Fruit fly (Drosophila melanogaster) whole organism, embryonic: ENCODE measurements around the gene MEP-1.

Source experiments
- Atf-2 ChIP-seq: fragments of 200-800 bp; sonication (Bioruptor generic); optimal IDR thresholded peaks from 2 replicates; lab custom pipeline; 2016; ENCODE audit warnings: missing biosample characterization, missing genetic modification characterization
- B-H1 ChIP-seq: fragments of 200-800 bp; sonication (Bioruptor generic); IDR thresholded peaks from 3 replicates; pipeline ENCODE4 v1.3.6; 2022; ENCODE audit warnings: missing biosample characterization, missing genetic modification characterization
- B-H2 ChIP-seq: fragments of 200-800 bp; sonication (Bioruptor generic); optimal IDR thresholded peaks from 2 replicates; lab custom pipeline; 2018; ENCODE audit warnings: missing biosample characterization, mild to moderate bottlenecking, missing genetic modification characterization
- CG10267 ChIP-seq: fragments of 200-800 bp; sonication (Bioruptor generic); optimal IDR thresholded peaks from 2 replicates; lab custom pipeline; 2018; ENCODE audit warnings: missing biosample characterization, mild to moderate bottlenecking, missing genetic modification characterization, moderate library complexity
- CG10979 ChIP-seq: fragments of 200-800 bp; sonication (Bioruptor generic); optimal IDR thresholded peaks from 2 replicates; lab custom pipeline; 2018; ENCODE audit warnings: missing biosample characterization, mild to moderate bottlenecking, missing genetic modification characterization, moderate library complexity
- CG11085 ChIP-seq: fragments of 200-800 bp; sonication (Bioruptor generic); IDR thresholded peaks from 2 replicates; pipeline ENCODE4 v1.3.6; 2022; ENCODE audit warnings: missing biosample characterization, missing genetic modification characterization
- CG11560 ChIP-seq: fragments of 200-800 bp; sonication (Bioruptor generic); IDR thresholded peaks from 3 replicates; pipeline ENCODE4 v1.3.6; 2022; ENCODE audit warnings: missing biosample characterization, missing genetic modification characterization
- CG11696 ChIP-seq: fragments of 200-800 bp; sonication (Bioruptor generic); IDR thresholded peaks from 2 replicates; pipeline ENCODE4 v1.3.6; 2022; ENCODE audit warnings: missing biosample characterization, missing genetic modification characterization
- CG14965 ChIP-seq: fragments of 200-800 bp; sonication (Bioruptor generic); optimal IDR thresholded peaks from 2 replicates; lab custom pipeline; 2016; ENCODE audit warnings: missing biosample characterization, missing genetic modification characterization, borderline replicate concordance
- CG15011 ChIP-seq: fragments of 200-800 bp; sonication (Bioruptor generic); optimal IDR thresholded peaks from 3 replicates; lab custom pipeline; 2018; ENCODE audit warnings: missing biosample characterization, mild to moderate bottlenecking, missing genetic modification characterization
- CG15073 ChIP-seq: fragments of 200-800 bp; sonication (Bioruptor generic); optimal IDR thresholded peaks from 2 replicates; lab custom pipeline; 2016; ENCODE audit warnings: missing biosample characterization, missing genetic modification characterization
- CG15479 ChIP-seq: fragments of 200-800 bp; sonication (Bioruptor generic); optimal IDR thresholded peaks from 3 replicates; lab custom pipeline; 2019; ENCODE audit warnings: missing biosample characterization, mild to moderate bottlenecking, missing genetic modification characterization, moderate library complexity
- CG15514 ChIP-seq: fragments of 200-800 bp; sonication (Bioruptor generic); optimal IDR thresholded peaks from 3 replicates; lab custom pipeline; 2017; ENCODE audit warnings: missing biosample characterization, missing genetic modification characterization, mild to moderate bottlenecking, moderate library complexity, missing genetic modification reagents
- CG17186 ChIP-seq: fragments of 200-800 bp; sonication (Bioruptor generic); optimal IDR thresholded peaks from 3 replicates; lab custom pipeline; 2017; ENCODE audit warnings: missing biosample characterization, missing genetic modification reagents, missing genetic modification characterization
- CG17359 ChIP-seq: fragments of 200-800 bp; sonication (Bioruptor generic); optimal IDR thresholded peaks from 3 replicates; lab custom pipeline; 2018; ENCODE audit warnings: missing biosample characterization, mild to moderate bottlenecking, missing genetic modification characterization, moderate library complexity
- CG17612 ChIP-seq: fragments of 200-800 bp; sonication (Bioruptor generic); IDR thresholded peaks from 2 replicates; pipeline ENCODE4 v1.3.6; 2022; ENCODE audit warnings: missing biosample characterization, missing genetic modification characterization
- CG2120 ChIP-seq: fragments of 200-800 bp; sonication (Bioruptor generic); optimal IDR thresholded peaks from 3 replicates; lab custom pipeline; 2016; ENCODE audit warnings: missing biosample characterization, missing genetic modification characterization
- CG31441 ChIP-seq: fragments of 200-800 bp; sonication (Bioruptor generic); IDR thresholded peaks from 2 replicates; pipeline ENCODE4 v1.3.6; 2022; ENCODE audit warnings: missing biosample characterization, missing genetic modification characterization
- CG3163 ChIP-seq: fragments of 200-800 bp; sonication (Bioruptor generic); optimal IDR thresholded peaks from 3 replicates; lab custom pipeline; 2016; ENCODE audit warnings: missing biosample characterization, missing genetic modification characterization
- CG4404 ChIP-seq: fragments of 200-800 bp; sonication (Bioruptor generic); IDR thresholded peaks from 2 replicates; pipeline ENCODE4 v1.3.6; 2022; ENCODE audit warnings: missing biosample characterization, missing genetic modification characterization
- CG4707 ChIP-seq: fragments of 200-800 bp; sonication (Bioruptor generic); optimal IDR thresholded peaks from 2 replicates; lab custom pipeline; 2018; ENCODE audit warnings: missing biosample characterization, mild to moderate bottlenecking, missing genetic modification characterization, moderate library complexity
- CG4730 ChIP-seq: fragments of 200-800 bp; sonication (Bioruptor generic); IDR thresholded peaks from 2 replicates; pipeline ENCODE4 v1.3.6; 2022; ENCODE audit warnings: missing biosample characterization, missing genetic modification characterization
- CG7987 ChIP-seq: fragments of 200-800 bp; sonication (Bioruptor generic); optimal IDR thresholded peaks from 2 replicates; lab custom pipeline; 2018; ENCODE audit warnings: missing biosample characterization, mild to moderate bottlenecking, missing genetic modification characterization, moderate library complexity
- CG8388 ChIP-seq: fragments of 200-800 bp; sonication (Bioruptor generic); optimal IDR thresholded peaks from 2 replicates; lab custom pipeline; 2019; ENCODE audit warnings: missing biosample characterization, mild to moderate bottlenecking, missing genetic modification characterization, moderate library complexity
- CG9932 ChIP-seq: fragments of 200-800 bp; sonication (Bioruptor generic); IDR thresholded peaks from 2 replicates; pipeline ENCODE4 v1.3.6; 2022; ENCODE audit warnings: missing biosample characterization, missing genetic modification characterization
- Dad ChIP-seq: fragments of 200-800 bp; sonication (Bioruptor generic); optimal IDR thresholded peaks from 3 replicates; lab custom pipeline; 2016; ENCODE audit warnings: missing biosample characterization, missing genetic modification characterization
- Deaf1 ChIP-seq: fragments of 200-800 bp; optimal IDR thresholded peaks from 3 replicates; lab custom pipeline; 2019; ENCODE audit warnings: missing biosample characterization, mild to moderate bottlenecking, missing genetic modification characterization, moderate library complexity
- Doc2 ChIP-seq: fragments of 200-800 bp; sonication (Bioruptor generic); IDR thresholded peaks from 2 replicates; pipeline ENCODE4 v1.3.6; 2022; ENCODE audit warnings: missing biosample characterization, missing genetic modification characterization
- GATAe ChIP-seq: fragments of 200-800 bp; sonication (Bioruptor generic); conservative IDR thresholded peaks from 2 replicates; pipeline ENCODE4 v1.3.6; 2022; ENCODE audit warnings: missing biosample characterization, missing genetic modification characterization
- Lhr ChIP-seq: fragments of 200-800 bp; sonication (Bioruptor generic); optimal IDR thresholded peaks from 3 replicates; lab custom pipeline; 2017; ENCODE audit warnings: mild to moderate bottlenecking, missing biosample characterization, missing genetic modification reagents, missing genetic modification characterization
- Lpt ChIP-seq: fragments of >200 bp; optimal IDR thresholded peaks from 2 replicates; lab custom pipeline; 2018; ENCODE audit warnings: missing biosample characterization, missing genetic modification characterization
- NC2β ChIP-seq: fragments of 200-800 bp; sonication (Bioruptor generic); optimal IDR thresholded peaks from 2 replicates; lab custom pipeline; 2016; ENCODE audit warnings: missing biosample characterization, missing genetic modification characterization
- Oaz ChIP-seq: fragments of 200-800 bp; sonication (Bioruptor generic); IDR thresholded peaks from 2 replicates; pipeline ENCODE4 v1.3.6; 2022; ENCODE audit warnings: missing biosample characterization, missing genetic modification characterization
- Ravus ChIP-seq: fragments of 200-800 bp; sonication (Bioruptor generic); IDR thresholded peaks from 2 replicates; pipeline ENCODE4 v1.3.6; 2022; ENCODE audit warnings: missing biosample characterization, missing genetic modification characterization
- ab ChIP-seq: fragments of 200-800 bp; sonication (Bioruptor generic); optimal IDR thresholded peaks from 2 replicates; lab custom pipeline; 2016; ENCODE audit warnings: missing biosample characterization, missing genetic modification characterization
- abd-A ChIP-seq: fragments of 200-800 bp; sonication (Bioruptor generic); optimal IDR thresholded peaks from 3 replicates; lab custom pipeline; 2019; ENCODE audit warnings: missing biosample characterization, mild to moderate bottlenecking, missing genetic modification characterization, moderate library complexity
- bowl ChIP-seq: fragments of 200-800 bp; sonication (Bioruptor generic); IDR thresholded peaks from 2 replicates; pipeline ENCODE4 v1.3.6; 2022; ENCODE audit warnings: missing biosample characterization, missing genetic modification characterization
- caup ChIP-seq: fragments of 200-800 bp; sonication (Bioruptor generic); optimal IDR thresholded peaks from 3 replicates; lab custom pipeline; 2017; ENCODE audit warnings: missing biosample characterization, mild to moderate bottlenecking, missing genetic modification characterization, moderate library complexity; ENCODE audit not compliant: severe bottlenecking
- chm ChIP-seq: fragments of 200-800 bp; sonication (Bioruptor generic); IDR thresholded peaks from 2 replicates; pipeline ENCODE4 v1.3.6; 2022; ENCODE audit warnings: missing biosample characterization, missing genetic modification characterization
- crp ChIP-seq, 2 experiments: fragments of 200-800 bp; sonication (Bioruptor generic); optimal IDR thresholded peaks; 2 replicates in 1 of 2; 3 replicates in 1 of 2; lab custom pipeline; 2017; ENCODE audit warnings: missing biosample characterization in 2 of 2, missing genetic modification characterization in 2 of 2, mild to moderate bottlenecking in 1 of 2, moderate library complexity in 1 of 2
- exex ChIP-seq: fragments of 200-800 bp; sonication (Bioruptor generic); optimal IDR thresholded peaks from 4 replicates; lab custom pipeline; 2018; ENCODE audit warnings: missing biosample characterization, mild to moderate bottlenecking, missing genetic modification characterization, moderate library complexity
- grn ChIP-seq: fragments of 200-800 bp; sonication (Bioruptor generic); optimal IDR thresholded peaks from 3 replicates; lab custom pipeline; 2017; ENCODE audit warnings: missing biosample characterization, missing genetic modification characterization
- oc ChIP-seq: fragments of 200-800 bp; sonication (Bioruptor generic); optimal IDR thresholded peaks from 2 replicates; lab custom pipeline; 2018; ENCODE audit warnings: missing biosample characterization, mild to moderate bottlenecking, missing genetic modification characterization, moderate library complexity
- odd ChIP-seq: fragments of 200-800 bp; sonication (Bioruptor generic); optimal IDR thresholded peaks from 2 replicates; lab custom pipeline; 2017; ENCODE audit warnings: missing biosample characterization, mild to moderate bottlenecking, missing genetic modification characterization
- peb ChIP-seq: fragments of 200-800 bp; sonication (Bioruptor generic); IDR thresholded peaks from 2 replicates; pipeline ENCODE4 v1.3.6; 2022; ENCODE audit warnings: missing biosample characterization, missing genetic modification characterization
- salm ChIP-seq: fragments of 200-800 bp; sonication (Bioruptor generic); optimal IDR thresholded peaks from 2 replicates; lab custom pipeline; 2018; ENCODE audit warnings: missing biosample characterization, mild to moderate bottlenecking, missing genetic modification characterization
- so ChIP-seq: fragments of 200-800 bp; sonication (Bioruptor generic); IDR thresholded peaks from 3 replicates; pipeline ENCODE4 v1.3.6; 2022; ENCODE audit warnings: missing biosample characterization, missing genetic modification characterization
- sug ChIP-seq: fragments of 200-800 bp; optimal IDR thresholded peaks from 2 replicates; lab custom pipeline; 2019; ENCODE audit warnings: missing biosample characterization, mild to moderate bottlenecking, missing genetic modification characterization, moderate library complexity
- z ChIP-seq: fragments of 200-800 bp; sonication (Bioruptor generic); IDR thresholded peaks from 3 replicates; pipeline ENCODE4 v1.3.6; 2022; ENCODE audit warnings: missing biosample characterization, missing genetic modification characterization
- zen2 ChIP-seq: fragments of 200-800 bp; sonication (Bioruptor generic); IDR thresholded peaks from 3 replicates; pipeline ENCODE4 v1.3.6; 2022; ENCODE audit warnings: missing biosample characterization, missing genetic modification characterization; ENCODE audit not compliant: partially characterized antibody
- zf30C ChIP-seq: fragments of 200-800 bp; sonication (Bioruptor generic); optimal IDR thresholded peaks from 3 replicates; lab custom pipeline; 2018; ENCODE audit warnings: missing biosample characterization, mild to moderate bottlenecking, missing genetic modification characterization
- zfh2 ChIP-seq: fragments of 200-800 bp; sonication (Bioruptor generic); optimal IDR thresholded peaks from 2 replicates; lab custom pipeline; 2016; ENCODE audit warnings: missing biosample characterization, missing genetic modification characterization

The MEP-1 gene

dm6 chr3L:2651800-2652199 lies 20.3 kb downstream of the MEP-1 start, which contains the start of the genes ProRS-m, CG42304 and Snup (continued):
- no peak for TF ChIP-seq CG7987
- TF ChIP-seq Lpt (GFP tag; lab: Kevin White, UChicago) = no peak
- peak in 1 of 2 experiments; percentile 4 for TF ChIP-seq crp (GFP tag; optimal IDR thresholded peaks at IDR 0.05; lab: Kevin White, UChicago)
- TF ChIP-seq GATAe (GFP tag; lab: Robert Waterston, UW) = no peak
- TF ChIP-seq Ravus = no peak
- no peak for TF ChIP-seq ab (GFP tag; lab: Kevin White, UChicago)
- no peak for TF ChIP-seq so
- TF ChIP-seq zen2 (GFP tag; lab: Robert Waterston, UW) = no peak
- peak; percentile 81 for TF ChIP-seq zf30C
- TF ChIP-seq exex (tag; lab: Kevin White, UChicago) = no peak
- TF ChIP-seq chm = no peak
- TF ChIP-seq B-H1 (GFP tag; lab: Robert Waterston, UW) = no peak
- peak; percentile 15 for TF ChIP-seq CG15514
- TF ChIP-seq CG8388 = peak; percentile 61
- TF ChIP-seq caup (GFP tag; lab: Kevin White, UChicago) = no peak
- no peak for TF ChIP-seq zfh2 (GFP tag; lab: Kevin White, UChicago)
- TF ChIP-seq Doc2 (GFP tag; lab: Robert Waterston, UW) = no peak
- TF ChIP-seq abd-A (tag; lab: Kevin White, UChicago) = no peak
- no peak for TF ChIP-seq NC2β (GFP tag; lab: Kevin White, UChicago)
- TF ChIP-seq odd = no peak
- no peak for TF ChIP-seq Oaz (GFP tag; lab: Robert Waterston, UW)
- TF ChIP-seq CG17186 (GFP tag; lab: Kevin White, UChicago) = no peak
- no peak for TF ChIP-seq Atf-2 (GFP tag; lab: Kevin White, UChicago)
- TF ChIP-seq CG15479 (GFP tag; lab: Kevin White, UChicago) = no peak
- TF ChIP-seq CG17359 = no peak
- TF ChIP-seq CG31441 (GFP tag; lab: Robert Waterston, UW) = no peak; the same call in none of the 2 replicates
- no peak for TF ChIP-seq bowl (GFP tag; lab: Robert Waterston, UW)
- no peak for TF ChIP-seq grn (GFP tag; lab: Kevin White, UChicago)
- TF ChIP-seq Deaf1 = no peak
- no peak for TF ChIP-seq CG11560 (tag; lab: Robert Waterston, UW)
- no peak for TF ChIP-seq CG15011 (GFP tag; lab: Kevin White, UChicago)
- no peak for TF ChIP-seq CG2120 (GFP tag; lab: Kevin White, UChicago)
- TF ChIP-seq CG4707 (GFP tag; lab: Kevin White, UChicago) = no peak
- TF ChIP-seq CG9932 (GFP tag; lab: Robert Waterston, UW) = peak; percentile 56; the same call in 1 of the 2 replicates
- no peak for TF ChIP-seq Dad
- TF ChIP-seq salm (tag; lab: Kevin White, UChicago) = no peak
- TF ChIP-seq CG11696 (GFP tag; lab: Robert Waterston, UW) = no peak
- TF ChIP-seq CG11085 = no peak
- peak; percentile 68; the same call in 1 of the 2 replicates for TF ChIP-seq CG4730 (GFP tag; lab: Robert Waterston, UW)
- no peak for TF ChIP-seq oc (tag; lab: Kevin White, UChicago)
- TF ChIP-seq peb (GFP tag; lab: Robert Waterston, UW) = peak; percentile 58; the same call in 1 of the 2 replicates
- no peak for TF ChIP-seq z (GFP tag; lab: Robert Waterston, UW)
- peak; percentile 63 for TF ChIP-seq CG10979
- peak; percentile 63 for TF ChIP-seq CG10267
- TF ChIP-seq sug (tag; lab: Kevin White, UChicago) = peak; percentile 28
- peak; percentile 59 for TF ChIP-seq CG4404 (GFP tag; lab: Robert Waterston, UW)
- no peak for TF ChIP-seq CG14965 (GFP tag; lab: Kevin White, UChicago)
- no peak for TF ChIP-seq B-H2 (GFP tag; lab: Kevin White, UChicago)
- no peak for TF ChIP-seq CG15073 (GFP tag; lab: Kevin White, UChicago)
- no peak for TF ChIP-seq CG3163
- no peak for TF ChIP-seq CG17612 (GFP tag; lab: Robert Waterston, UW)
- no peak for TF ChIP-seq Lhr (GFP tag; lab: Kevin White, UChicago)
